Worm (Caenorhabditis elegans) whole organism, young adult: ENCODE measurements around the gene pqn-83.

Source experiments
- B0336.3 ChIP-seq: fragments of 200-800 bp; sonication (Bioruptor generic); IDR thresholded peaks from 2 replicates; pipeline ENCODE4 v1.3.6; 2022; ENCODE audit warnings: missing genetic modification characterization, missing compliant biosample characterization
- C17E4.6 ChIP-seq: fragments of 200-800 bp; sonication (Bioruptor generic); IDR thresholded peaks from 2 replicates; pipeline ENCODE4 v1.3.6; 2022; ENCODE audit warnings: missing genetic modification reagents, missing genetic modification characterization, missing compliant biosample characterization
- F22D6.2 ChIP-seq: sonication (generic microtip); optimal IDR thresholded peaks from 2 replicates; lab custom pipeline; 2016; ENCODE audit warnings: mild to moderate bottlenecking, missing genetic modification characterization, missing compliant biosample characterization
- F49E8.2 ChIP-seq: sonication (generic microtip); optimal IDR thresholded peaks from 3 replicates; lab custom pipeline; 2017; ENCODE audit warnings: missing genetic modification characterization, mild to moderate bottlenecking, missing compliant biosample characterization, antibody characterized with exemption, moderate library complexity; ENCODE audit not compliant: insufficient read depth
- F52B5.7 ChIP-seq: sonication (generic microtip); optimal IDR thresholded peaks from 2 replicates; lab custom pipeline; 2016; ENCODE audit warnings: mild to moderate bottlenecking, missing genetic modification characterization, missing compliant biosample characterization
- F57A8.1 ChIP-seq: fragments of 200-800 bp; sonication (Bioruptor generic); optimal IDR thresholded peaks from 2 replicates; lab custom pipeline; 2018; ENCODE audit warnings: mild to moderate bottlenecking, missing genetic modification characterization, moderate library complexity, missing compliant biosample characterization
- K11D2.4 ChIP-seq: fragments of 200-800 bp; sonication (Bioruptor generic); IDR thresholded peaks from 2 replicates; pipeline ENCODE4 v1.3.6; 2022; ENCODE audit warnings: missing genetic modification reagents, missing genetic modification characterization, missing compliant biosample characterization
- K12H6.12 ChIP-seq: fragments of 200-800 bp; sonication (Bioruptor generic); optimal IDR thresholded peaks from 2 replicates; lab custom pipeline; 2018; ENCODE audit warnings: mild to moderate bottlenecking, missing genetic modification characterization, missing compliant biosample characterization
- T07F8.4 ChIP-seq: sonication (generic microtip); optimal IDR thresholded peaks from 2 replicates; lab custom pipeline; 2016; ENCODE audit warnings: mild to moderate bottlenecking, missing genetic modification characterization, moderate library complexity, missing compliant biosample characterization
- Y79H2A.3 ChIP-seq: fragments of 200-800 bp; sonication (Bioruptor generic); conservative IDR thresholded peaks from 2 replicates; pipeline ENCODE4 v1.3.6; 2022; ENCODE audit warnings: missing genetic modification reagents, missing genetic modification characterization, missing compliant biosample characterization
- Y95B8A.8 ChIP-seq: fragments of 200-800 bp; sonication (Bioruptor generic); IDR thresholded peaks from 2 replicates; pipeline ENCODE4 v1.3.6; 2022; ENCODE audit warnings: missing genetic modification reagents, missing genetic modification characterization, missing compliant biosample characterization
- ZK185.1 ChIP-seq: sonication (generic microtip); optimal IDR thresholded peaks from 2 replicates; lab custom pipeline; 2016; ENCODE audit warnings: mild to moderate bottlenecking, missing genetic modification characterization, missing compliant biosample characterization; ENCODE audit not compliant: poor library complexity, severe bottlenecking
- ama-1 ChIP-seq, 3 experiments: fragments of 150-350 bp in 1 of 3; sonication (generic microtip) in 2 of 3; optimal IDR thresholded peaks; 2 replicates each; lab custom pipeline; 2014 to 2018; ENCODE audit warnings: missing biosample characterization in 2 of 3, missing genetic modification characterization in 2 of 3, missing genetic modification reagents in 2 of 3
- atf-7 ChIP-seq: sonication (generic microtip); optimal IDR thresholded peaks from 2 replicates; lab custom pipeline; 2017; ENCODE audit warnings: mild to moderate bottlenecking, missing genetic modification characterization, missing compliant biosample characterization
- bed-1 ChIP-seq: fragments of 200-800 bp; sonication (Bioruptor generic); IDR thresholded peaks from 2 replicates; pipeline ENCODE4 v1.3.6; 2022; ENCODE audit warnings: missing genetic modification reagents, missing genetic modification characterization, missing compliant biosample characterization
- cebp-1 ChIP-seq, 2 experiments: fragments of 200-800 bp in 1 of 2; sonication (Bioruptor generic) in 1 of 2; sonication (generic microtip) in 1 of 2; IDR thresholded peaks in 1 of 2; optimal IDR thresholded peaks in 1 of 2; 2 replicates each; pipeline versions ENCODE4 v1.3.6 to Lab custom; 2017 to 2022; ENCODE audit warnings: missing compliant biosample characterization in 2 of 2, missing genetic modification characterization in 2 of 2, mild to moderate bottlenecking in 1 of 2, missing genetic modification reagents in 1 of 2, moderate library complexity in 1 of 2
- ceh-27 ChIP-seq: fragments of 200-800 bp; sonication (Bioruptor generic); optimal IDR thresholded peaks from 2 replicates; lab custom pipeline; 2018; ENCODE audit warnings: mild to moderate bottlenecking, missing genetic modification characterization, moderate library complexity, missing compliant biosample characterization
- ceh-58 ChIP-seq: fragments of 200-800 bp; sonication (Bioruptor generic); IDR thresholded peaks from 2 replicates; pipeline ENCODE4 v1.3.6; 2022; ENCODE audit warnings: missing genetic modification characterization, missing compliant biosample characterization
- ceh-79 ChIP-seq: sonication (generic microtip); optimal IDR thresholded peaks from 2 replicates; lab custom pipeline; 2017; ENCODE audit warnings: mild to moderate bottlenecking, missing genetic modification characterization, missing compliant biosample characterization
- die-1 ChIP-seq: sonication (generic microtip); optimal IDR thresholded peaks from 2 replicates; lab custom pipeline; 2016; ENCODE audit warnings: missing genotype, mild to moderate bottlenecking, missing genetic modification characterization, missing compliant biosample characterization
- him-1 ChIP-seq: sonication (generic microtip); optimal IDR thresholded peaks from 2 replicates; lab custom pipeline; 2016; ENCODE audit warnings: missing genotype, missing genetic modification reagents, missing genetic modification characterization, missing compliant biosample characterization
- let-607 ChIP-seq, 2 experiments: fragments of 200-800 bp in 1 of 2; sonication (Bioruptor generic) in 1 of 2; sonication (generic microtip) in 1 of 2; optimal IDR thresholded peaks; 2 replicates each; lab custom pipeline; 2016 to 2018; ENCODE audit warnings: mild to moderate bottlenecking in 2 of 2, missing compliant biosample characterization in 2 of 2, missing genetic modification characterization in 2 of 2, moderate library complexity in 2 of 2, missing genotype in 1 of 2
- lin-35 ChIP-seq, 3 experiments: fragments of 150-350 bp in 2 of 3; sonication (generic microtip) in 1 of 3; optimal IDR thresholded peaks; 2 replicates each; lab custom pipeline; 2014 to 2018; ENCODE audit warnings: missing biosample characterization in 3 of 3, missing genetic modification characterization in 3 of 3, missing genetic modification reagents in 3 of 3
- lin-54 ChIP-seq: fragments of 200-800 bp; sonication (Bioruptor generic); optimal IDR thresholded peaks from 2 replicates; lab custom pipeline; 2018; ENCODE audit warnings: mild to moderate bottlenecking, missing genetic modification characterization, missing compliant biosample characterization
- lsy-27 ChIP-seq: sonication (generic microtip); optimal IDR thresholded peaks from 2 replicates; lab custom pipeline; 2017; ENCODE audit warnings: missing genetic modification characterization, mild to moderate bottlenecking, missing compliant biosample characterization, antibody characterized with exemption, missing genotype, borderline replicate concordance; ENCODE audit not compliant: insufficient read depth
- madf-10 ChIP-seq: sonication (generic microtip); optimal IDR thresholded peaks from 2 replicates; lab custom pipeline; 2016; ENCODE audit warnings: mild to moderate bottlenecking, missing genetic modification characterization, missing compliant biosample characterization
- madf-3 ChIP-seq: fragments of 200-800 bp; sonication (Bioruptor generic); IDR thresholded peaks from 2 replicates; pipeline ENCODE4 v1.3.6; 2022; ENCODE audit warnings: missing genetic modification reagents, missing genetic modification characterization, missing compliant biosample characterization
- madf-6 ChIP-seq: fragments of 200-800 bp; sonication (Bioruptor generic); IDR thresholded peaks from 2 replicates; pipeline ENCODE4 v1.3.6; 2022; ENCODE audit warnings: missing genetic modification reagents, missing genetic modification characterization, missing compliant biosample characterization
- mcd-1 ChIP-seq: fragments of 200-800 bp; sonication (Bioruptor generic); IDR thresholded peaks from 2 replicates; pipeline ENCODE4 v1.3.6; 2022; ENCODE audit warnings: missing genetic modification reagents, missing genetic modification characterization, missing compliant biosample characterization
- mel-28 ChIP-seq: sonication (generic microtip); optimal IDR thresholded peaks from 2 replicates; lab custom pipeline; 2016; ENCODE audit warnings: borderline replicate concordance, mild to moderate bottlenecking, missing genetic modification characterization, missing compliant biosample characterization
- mes-4 ChIP-seq: sonication (generic microtip); optimal IDR thresholded peaks from 2 replicates; lab custom pipeline; 2016; ENCODE audit warnings: missing genotype, missing genetic modification characterization, missing compliant biosample characterization
- nfya-1 ChIP-seq: sonication (generic microtip); optimal IDR thresholded peaks from 2 replicates; lab custom pipeline; 2017; ENCODE audit warnings: antibody characterized with exemption, missing compliant biosample characterization, missing genetic modification characterization, borderline replicate concordance; ENCODE audit not compliant: insufficient read depth
- nfya-2 ChIP-seq: fragments of 200-800 bp; sonication (Bioruptor generic); IDR thresholded peaks from 2 replicates; pipeline ENCODE4 v1.3.6; 2022; ENCODE audit warnings: missing genetic modification reagents, missing genetic modification characterization, missing compliant biosample characterization
- nhr-27 ChIP-seq: fragments of 200-800 bp; sonication (Bioruptor generic); optimal IDR thresholded peaks from 2 replicates; lab custom pipeline; 2018; ENCODE audit warnings: mild to moderate bottlenecking, missing genetic modification characterization, moderate library complexity, missing compliant biosample characterization
- rcor-1 ChIP-seq: fragments of 200-800 bp; sonication (Bioruptor generic); IDR thresholded peaks from 2 replicates; pipeline ENCODE4 v1.3.6; 2022; ENCODE audit warnings: missing genetic modification reagents, missing genetic modification characterization, missing compliant biosample characterization
- repo-1 ChIP-seq: sonication (generic microtip); optimal IDR thresholded peaks from 2 replicates; lab custom pipeline; 2017; ENCODE audit warnings: mild to moderate bottlenecking, missing genetic modification characterization, missing compliant biosample characterization
- sdz-38 ChIP-seq: sonication (generic microtip); optimal IDR thresholded peaks from 2 replicates; lab custom pipeline; 2016; ENCODE audit warnings: missing genotype, missing genetic modification characterization, missing compliant biosample characterization
- snpc-1.3 ChIP-seq: sonication (generic microtip); optimal IDR thresholded peaks from 2 replicates; lab custom pipeline; 2017; ENCODE audit warnings: missing genetic modification characterization, mild to moderate bottlenecking, missing compliant biosample characterization, antibody characterized with exemption, moderate library complexity, missing genotype, missing genetic modification reagents; ENCODE audit not compliant: insufficient read depth
- somi-1 ChIP-seq: fragments of 200-800 bp; sonication (Bioruptor generic); optimal IDR thresholded peaks from 2 replicates; lab custom pipeline; 2018; ENCODE audit warnings: mild to moderate bottlenecking, missing genetic modification characterization, missing compliant biosample characterization
- sptf-2 ChIP-seq: fragments of 200-800 bp; sonication (Bioruptor generic); optimal IDR thresholded peaks from 2 replicates; lab custom pipeline; 2018; ENCODE audit warnings: mild to moderate bottlenecking, missing genetic modification characterization, missing compliant biosample characterization
- tbp1 ChIP-seq: fragments of 200-800 bp; sonication (Bioruptor generic); optimal IDR thresholded peaks from 2 replicates; lab custom pipeline; 2018; ENCODE audit warnings: mild to moderate bottlenecking, missing genetic modification characterization, missing compliant biosample characterization
- tbx-9 ChIP-seq: sonication (generic microtip); optimal IDR thresholded peaks from 2 replicates; lab custom pipeline; 2016; ENCODE audit warnings: borderline replicate concordance, missing genetic modification characterization, inconsistent platforms, missing compliant biosample characterization
- unc-130 ChIP-seq: sonication (generic microtip); optimal IDR thresholded peaks from 2 replicates; lab custom pipeline; 2016; ENCODE audit warnings: missing genetic modification reagents, missing genetic modification characterization, missing compliant biosample characterization
- unc-62 ChIP-seq: fragments of 150-350 bp; optimal IDR thresholded peaks from 2 replicates; lab custom pipeline; 2014; ENCODE audit warnings: missing biosample characterization, missing genetic modification reagents, missing genetic modification characterization
- ztf-28 ChIP-seq: fragments of 200-800 bp; sonication (Bioruptor generic); IDR thresholded peaks from 2 replicates; pipeline ENCODE4 v1.3.6; 2022; ENCODE audit warnings: missing genetic modification reagents, missing genetic modification characterization, missing compliant biosample characterization

pqn-83 gene

ce11 chrIII:13067884-13068767 lies 31.1 kb downstream of the pqn-83 start (continued):
- no peak for TF ChIP-seq F22D6.2 (tag; lab: Kevin White, UChicago)
- TF ChIP-seq tbx-9 (tag; lab: Kevin White, UChicago) = no peak
- TF ChIP-seq ZK185.1 = peak; percentile 36
- no peak for TF ChIP-seq nfya-1 (tag; lab: Kevin White, UChicago)
- TF ChIP-seq mes-4 (tag; lab: Kevin White, UChicago) = no peak
- TF ChIP-seq F57A8.1 (GFP tag; lab: Kevin White, UChicago) = no peak
- TF ChIP-seq ceh-27 (GFP tag; lab: Kevin White, UChicago) = peak; percentile 79
- peak; percentile 44 for TF ChIP-seq tbp1 (GFP tag; lab: Kevin White, UChicago)
- no peak for TF ChIP-seq atf-7 (tag; lab: Kevin White, UChicago)
- peak; percentile 58 for TF ChIP-seq mcd-1 (GFP tag; lab: Robert Waterston, UW)
- TF ChIP-seq unc-130 (GFP tag; lab: Kevin White, UChicago) = no peak
- TF ChIP-seq Y79H2A.3 (GFP tag; lab: Robert Waterston, UW) = no peak
- peak; percentile 39 to 47 for TF ChIP-seq let-607 (tag; optimal IDR thresholded peaks at IDR 0.05; lab: Kevin White, UChicago)
- TF ChIP-seq cebp-1 (GFP tag; IDR thresholded peaks at IDR 0.05; lab: Robert Waterston, UW) = peak; percentile 23; the same call in 1 of the 2 replicates
- peak; percentile 79 for TF ChIP-seq cebp-1 (tag; optimal IDR thresholded peaks at IDR 0.05; lab: Kevin White, UChicago)
- TF ChIP-seq madf-3 (GFP tag; lab: Robert Waterston, UW) = 0 out of 2 replicates have a peak, but pooled peaks have one; percentile 37
- no peak for TF ChIP-seq Y95B8A.8
- no peak for TF ChIP-seq rcor-1
- TF ChIP-seq T07F8.4 (tag; lab: Kevin White, UChicago) = peak; percentile 28
- peak; percentile 3 for TF ChIP-seq snpc-1.3 (tag; lab: Kevin White, UChicago)
- no peak for TF ChIP-seq somi-1 (GFP tag; lab: Kevin White, UChicago)
- TF ChIP-seq lin-54 (GFP tag; lab: Kevin White, UChicago) = peak; percentile 42
- no peak for TF ChIP-seq madf-6 (GFP tag; lab: Robert Waterston, UW)
- no peak for TF ChIP-seq him-1 (tag; lab: Kevin White, UChicago)
- TF ChIP-seq C17E4.6 (GFP tag; lab: Robert Waterston, UW) = no peak
- peak; percentile 82 for TF ChIP-seq B0336.3 (GFP tag; lab: Robert Waterston, UW)
- peak; percentile 95 for TF ChIP-seq K12H6.12 (tag; lab: Kevin White, UChicago)
- TF ChIP-seq F49E8.2 (tag; lab: Kevin White, UChicago) = no peak
- no peak for TF ChIP-seq F52B5.7
- no peak for TF ChIP-seq ama-1 (optimal IDR thresholded peaks at IDR 0.05; lab: Kevin White, UChicago)
- peak in 1 of 2 experiments; percentile 43 for TF ChIP-seq ama-1 (GFP tag; optimal IDR thresholded peaks at IDR 0.05; lab: Kevin White, UChicago)
- TF ChIP-seq sdz-38 (tag; lab: Kevin White, UChicago) = no peak
- TF ChIP-seq bed-1 (GFP tag; lab: Robert Waterston, UW) = no peak
- TF ChIP-seq ceh-58 (GFP tag; lab: Robert Waterston, UW) = no peak
- TF ChIP-seq die-1 (tag; lab: Kevin White, UChicago) = no peak
- peak in 1 of 3 experiments; percentile 61 for TF ChIP-seq lin-35 (GFP tag; optimal IDR thresholded peaks at IDR 0.05; lab: Kevin White, UChicago)
- TF ChIP-seq nfya-2 (GFP tag; lab: Robert Waterston, UW) = no peak
- peak; percentile 59 for TF ChIP-seq nhr-27 (tag; lab: Kevin White, UChicago)
- TF ChIP-seq ztf-28 (GFP tag; lab: Robert Waterston, UW) = no peak
- no peak for TF ChIP-seq mel-28 (tag; lab: Kevin White, UChicago)
- TF ChIP-seq K11D2.4 (GFP tag; lab: Robert Waterston, UW) = no peak
- no peak for TF ChIP-seq sptf-2
- no peak for TF ChIP-seq ceh-79 (tag; lab: Kevin White, UChicago)
- no peak for TF ChIP-seq repo-1 (tag; lab: Kevin White, UChicago)
- no peak for TF ChIP-seq lsy-27 (tag; lab: Kevin White, UChicago)
- TF ChIP-seq madf-10 (tag; lab: Kevin White, UChicago) = peak; percentile 81
- TF ChIP-seq unc-62 (GFP tag; lab: Kevin White, UChicago) = no peak
